Fruit fly (Drosophila melanogaster) whole organism, embryonic: ENCODE results near the gene CG32625.
A peak's percentile ranks its signal among the peaks of the same experiment; 100 is the strongest.

Experiments used
- Blimp-1 ChIP-seq: fragments of 200-800 bp; sonication (Bioruptor generic); optimal IDR thresholded peaks from 3 replicates; lab custom pipeline; 2018; ENCODE audit warnings: missing biosample characterization, missing genetic modification characterization, mild to moderate bottlenecking, moderate library complexity, missing genetic modification reagents
- BtbVII ChIP-seq: fragments of 200-800 bp; sonication (Bioruptor generic); optimal IDR thresholded peaks from 3 replicates; lab custom pipeline; 2017; ENCODE audit warnings: missing biosample characterization, mild to moderate bottlenecking, missing genetic modification characterization
- CG10267 ChIP-seq: fragments of 200-800 bp; sonication (Bioruptor generic); optimal IDR thresholded peaks from 2 replicates; lab custom pipeline; 2018; ENCODE audit warnings: missing biosample characterization, mild to moderate bottlenecking, missing genetic modification characterization, moderate library complexity
- CG10543 ChIP-seq: fragments of 200-800 bp; sonication (Bioruptor generic); optimal IDR thresholded peaks from 3 replicates; lab custom pipeline; 2017; ENCODE audit warnings: missing biosample characterization, mild to moderate bottlenecking, missing genetic modification characterization, moderate library complexity
- CG10565 ChIP-seq: fragments of 200-800 bp; sonication (Bioruptor generic); optimal IDR thresholded peaks from 3 replicates; lab custom pipeline; 2016; ENCODE audit warnings: missing biosample characterization, mild to moderate bottlenecking, missing genetic modification characterization
- CG11398 ChIP-seq: fragments of 200-800 bp; sonication (Bioruptor generic); optimal IDR thresholded peaks from 2 replicates; lab custom pipeline; 2016; ENCODE audit warnings: missing biosample characterization, missing genetic modification characterization
- CG13296 ChIP-seq: fragments of 200-800 bp; sonication (Bioruptor generic); optimal IDR thresholded peaks from 3 replicates; lab custom pipeline; 2018; ENCODE audit warnings: missing biosample characterization, mild to moderate bottlenecking, missing genetic modification characterization
- CG14441 ChIP-seq: fragments of 200-800 bp; sonication (Bioruptor generic); IDR thresholded peaks from 2 replicates; pipeline ENCODE4 v1.3.6; 2022; ENCODE audit warnings: missing biosample characterization, missing genetic modification characterization
- CG14710 ChIP-seq: fragments of 200-800 bp; sonication (Bioruptor generic); optimal IDR thresholded peaks from 3 replicates; lab custom pipeline; 2019; ENCODE audit warnings: missing biosample characterization, mild to moderate bottlenecking, missing genetic modification characterization, moderate library complexity
- CG14860 ChIP-seq: fragments of 200-800 bp; sonication (Bioruptor generic); IDR thresholded peaks from 3 replicates; pipeline ENCODE4 v1.3.6; 2022; ENCODE audit warnings: missing biosample characterization, missing genetic modification characterization; ENCODE audit not compliant: partially characterized antibody
- CG18262 ChIP-seq: fragments of 200-800 bp; optimal IDR thresholded peaks from 3 replicates; lab custom pipeline; 2019; ENCODE audit warnings: missing biosample characterization, mild to moderate bottlenecking, missing genetic modification characterization, moderate library complexity
- CG2712 ChIP-seq: fragments of 200-800 bp; optimal IDR thresholded peaks from 3 replicates; lab custom pipeline; 2019; ENCODE audit warnings: missing biosample characterization, mild to moderate bottlenecking, missing genetic modification characterization, moderate library complexity
- CG32532 ChIP-seq: fragments of 200-800 bp; sonication (Bioruptor generic); IDR thresholded peaks from 2 replicates; pipeline ENCODE4 v1.3.6; 2022; ENCODE audit warnings: missing biosample characterization, missing genetic modification characterization
- CG32772 ChIP-seq: fragments of 200-800 bp; sonication (Bioruptor generic); IDR thresholded peaks from 2 replicates; pipeline ENCODE4 v1.3.6; 2022; ENCODE audit warnings: missing biosample characterization, missing genetic modification characterization
- CG4282 ChIP-seq: fragments of 200-800 bp; sonication (Bioruptor generic); optimal IDR thresholded peaks from 2 replicates; lab custom pipeline; 2016; ENCODE audit warnings: missing biosample characterization, missing genetic modification characterization
- CG6683 ChIP-seq: fragments of 200-800 bp; sonication (Bioruptor generic); optimal IDR thresholded peaks from 2 replicates; lab custom pipeline; 2017; ENCODE audit warnings: missing biosample characterization, mild to moderate bottlenecking, missing genetic modification characterization, missing genetic modification reagents
- CG7786 ChIP-seq: fragments of 200-800 bp; sonication (Bioruptor generic); optimal IDR thresholded peaks from 2 replicates; lab custom pipeline; 2016; ENCODE audit warnings: missing biosample characterization, missing genetic modification characterization
- CG8388 ChIP-seq: fragments of 200-800 bp; sonication (Bioruptor generic); optimal IDR thresholded peaks from 2 replicates; lab custom pipeline; 2019; ENCODE audit warnings: missing biosample characterization, mild to moderate bottlenecking, missing genetic modification characterization, moderate library complexity
- Camta ChIP-seq: fragments of 200-800 bp; sonication (Bioruptor generic); optimal IDR thresholded peaks from 2 replicates; lab custom pipeline; 2016; ENCODE audit warnings: missing biosample characterization, missing genetic modification characterization
- D19A ChIP-seq: fragments of 200-800 bp; optimal IDR thresholded peaks from 3 replicates; lab custom pipeline; 2019; ENCODE audit warnings: missing biosample characterization, mild to moderate bottlenecking, missing genetic modification characterization, moderate library complexity
- D19B ChIP-seq: fragments of 200-800 bp; sonication (Bioruptor generic); optimal IDR thresholded peaks from 2 replicates; lab custom pipeline; 2017; ENCODE audit warnings: missing biosample characterization, mild to moderate bottlenecking, missing genetic modification characterization
- Dbx ChIP-seq: fragments of 200-800 bp; sonication (Bioruptor generic); IDR thresholded peaks from 3 replicates; pipeline ENCODE4 v1.3.6; 2022; ENCODE audit warnings: missing biosample characterization, missing genetic modification characterization
- HmgD ChIP-seq: fragments of 200-800 bp; sonication (Bioruptor generic); optimal IDR thresholded peaks from 3 replicates; lab custom pipeline; 2016; ENCODE audit warnings: missing biosample characterization, missing genetic modification characterization
- Hmr ChIP-seq: fragments of 200-800 bp; sonication (Bioruptor generic); optimal IDR thresholded peaks from 3 replicates; lab custom pipeline; 2017; ENCODE audit warnings: mild to moderate bottlenecking, missing biosample characterization, missing genetic modification reagents, missing genetic modification characterization
- Hsf ChIP-seq: fragments of 200-800 bp; sonication (Bioruptor generic); optimal IDR thresholded peaks from 3 replicates; lab custom pipeline; 2016; ENCODE audit warnings: missing biosample characterization, missing genetic modification characterization
- Nf-YB ChIP-seq: fragments of 200-800 bp; sonication (Bioruptor generic); optimal IDR thresholded peaks from 3 replicates; lab custom pipeline; 2019; ENCODE audit warnings: missing biosample characterization, mild to moderate bottlenecking, missing genetic modification characterization, moderate library complexity
- Nf-YC ChIP-seq: fragments of 200-800 bp; optimal IDR thresholded peaks from 3 replicates; lab custom pipeline; 2019; ENCODE audit warnings: missing biosample characterization, mild to moderate bottlenecking, missing genetic modification characterization, moderate library complexity
- PHDP ChIP-seq: fragments of 200-800 bp; sonication (Bioruptor generic); optimal IDR thresholded peaks from 3 replicates; lab custom pipeline; 2018; ENCODE audit warnings: missing biosample characterization, mild to moderate bottlenecking, missing genetic modification characterization, moderate library complexity
- Scr ChIP-seq: fragments of 200-800 bp; sonication (Bioruptor generic); IDR thresholded peaks from 2 replicates; pipeline ENCODE4 v1.3.6; 2022; ENCODE audit warnings: missing biosample characterization, missing genetic modification characterization; ENCODE audit not compliant: partially characterized antibody
- Sox102F ChIP-seq: fragments of 200-800 bp; sonication (Bioruptor generic); optimal IDR thresholded peaks from 2 replicates; lab custom pipeline; 2018; ENCODE audit warnings: missing biosample characterization, mild to moderate bottlenecking, missing genetic modification characterization, moderate library complexity
- Sry-δ ChIP-seq: fragments of 200-800 bp; sonication (Bioruptor generic); optimal IDR thresholded peaks from 2 replicates; lab custom pipeline; 2016; ENCODE audit warnings: missing biosample characterization, missing genetic modification characterization
- ac ChIP-seq: fragments of 200-800 bp; sonication (Bioruptor generic); optimal IDR thresholded peaks from 3 replicates; lab custom pipeline; 2017; ENCODE audit warnings: missing biosample characterization, mild to moderate bottlenecking, missing genetic modification characterization
- aop ChIP-seq: fragments of 200-800 bp; sonication (Bioruptor generic); IDR thresholded peaks from 2 replicates; pipeline ENCODE4 v1.3.6; 2022; ENCODE audit warnings: missing biosample characterization, missing genetic modification characterization
- bigmax ChIP-seq: fragments of 200-800 bp; sonication (Bioruptor generic); optimal IDR thresholded peaks from 2 replicates; lab custom pipeline; 2018; ENCODE audit warnings: missing biosample characterization, mild to moderate bottlenecking, missing genetic modification characterization
- chif ChIP-seq, 2 experiments: fragments of 200-800 bp; sonication (Bioruptor generic); optimal IDR thresholded peaks; 3 replicates each; lab custom pipeline; 2016; ENCODE audit warnings: missing biosample characterization in 2 of 2, missing genetic modification characterization in 2 of 2
- esg ChIP-seq: fragments of 200-800 bp; sonication (Bioruptor generic); conservative IDR thresholded peaks from 2 replicates; pipeline ENCODE4 v1.3.6; 2022; ENCODE audit warnings: missing biosample characterization, missing genetic modification characterization
- eve ChIP-seq, 2 experiments: fragments of >200 bp; optimal IDR thresholded peaks; 2 replicates each; lab custom pipeline; 2017; ENCODE audit warnings: missing biosample characterization in 2 of 2, missing genetic modification characterization in 2 of 2
- lmd ChIP-seq: fragments of 200-800 bp; sonication (Bioruptor generic); IDR thresholded peaks from 2 replicates; pipeline ENCODE4 v1.3.6; 2022; ENCODE audit warnings: missing biosample characterization, missing genetic modification characterization
- nerfin-1 ChIP-seq: fragments of 200-800 bp; sonication (Bioruptor generic); optimal IDR thresholded peaks from 3 replicates; lab custom pipeline; 2019; ENCODE audit warnings: missing biosample characterization, mild to moderate bottlenecking, missing genetic modification characterization, moderate library complexity
- pnt ChIP-seq: fragments of 200-800 bp; sonication (Bioruptor generic); optimal IDR thresholded peaks from 3 replicates; lab custom pipeline; 2016; ENCODE audit warnings: missing biosample characterization, missing genetic modification characterization
- pros ChIP-seq: fragments of 200-800 bp; sonication (Bioruptor generic); optimal IDR thresholded peaks from 3 replicates; lab custom pipeline; 2019; ENCODE audit warnings: missing biosample characterization, mild to moderate bottlenecking, missing genetic modification characterization, moderate library complexity
- row ChIP-seq: fragments of 200-800 bp; sonication (Bioruptor generic); IDR thresholded peaks from 3 replicates; pipeline ENCODE4 v1.3.6; 2022; ENCODE audit warnings: missing biosample characterization, missing genetic modification characterization
- sens ChIP-seq: fragments of 200-800 bp; sonication (Bioruptor generic); peaks from one replicate; lab custom pipeline; 2016; ENCODE audit warnings: missing biosample characterization, missing genetic modification characterization
- sisA ChIP-seq: fragments of 200-800 bp; sonication (Bioruptor generic); IDR thresholded peaks from 2 replicates; pipeline ENCODE4 v1.3.6; 2022; ENCODE audit warnings: missing biosample characterization, missing genetic modification characterization
- sna ChIP-seq: fragments of 200-800 bp; sonication (Bioruptor generic); IDR thresholded peaks from 2 replicates; pipeline ENCODE4 v1.3.6; 2022; ENCODE audit warnings: missing biosample characterization, missing genetic modification characterization; ENCODE audit not compliant: partially characterized antibody
- sob ChIP-seq: fragments of 200-800 bp; sonication (Bioruptor generic); IDR thresholded peaks from 2 replicates; pipeline ENCODE4 v1.3.6; 2022; ENCODE audit warnings: missing biosample characterization, missing genetic modification characterization
- tap ChIP-seq: fragments of 200-800 bp; optimal IDR thresholded peaks from 3 replicates; lab custom pipeline; 2019; ENCODE audit warnings: missing biosample characterization, mild to moderate bottlenecking, missing genetic modification characterization, moderate library complexity
- trem ChIP-seq: fragments of 200-800 bp; optimal IDR thresholded peaks from 3 replicates; lab custom pipeline; 2019; ENCODE audit warnings: missing biosample characterization, mild to moderate bottlenecking, missing genetic modification characterization, moderate library complexity
- twi ChIP-seq: fragments of 200-800 bp; optimal IDR thresholded peaks from 2 replicates; lab custom pipeline; 2019; ENCODE audit warnings: missing biosample characterization, mild to moderate bottlenecking, missing genetic modification characterization, moderate library complexity

The CG32625 gene

DNA sequence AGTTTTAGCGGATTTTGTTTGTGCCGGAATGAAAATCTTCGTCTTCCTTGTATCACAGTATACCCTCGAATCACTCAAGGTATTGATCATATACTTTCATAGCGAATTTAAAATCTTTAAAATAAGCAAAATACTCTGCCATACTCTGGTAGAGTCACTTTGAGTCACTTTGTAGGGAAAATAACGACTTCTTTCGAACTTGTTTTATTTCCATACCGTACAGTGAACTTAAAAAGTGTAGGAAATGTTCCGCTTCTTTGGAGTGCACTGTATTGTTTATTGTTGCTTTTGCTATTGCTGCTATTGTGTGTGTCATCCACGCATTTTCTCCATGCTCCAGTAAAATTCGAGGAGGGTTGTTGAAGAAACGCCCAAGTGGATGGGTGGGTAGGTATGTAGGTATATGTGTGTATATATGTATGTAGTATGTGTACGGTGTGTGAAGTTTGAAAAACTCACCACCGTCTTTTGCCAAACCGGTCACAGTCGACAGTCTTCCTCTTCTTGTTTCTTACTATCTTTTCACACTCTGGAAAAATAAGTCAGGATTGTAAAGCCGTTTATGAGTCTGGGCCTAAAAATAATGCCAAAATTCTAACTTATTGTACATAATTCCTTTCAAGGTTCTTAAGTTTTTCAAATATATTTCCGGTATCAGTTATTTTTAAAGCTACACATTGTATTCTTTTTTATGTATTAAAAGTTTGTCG lies 32.5 kb upstream of the CG32625 start (continued):
- TF ChIP-seq Sry-δ (no peak), lmd (peak; percentile 44; the same call in 1 of the 2 replicates), CG4282 (GFP tag; lab: Kevin White, UChicago) (no peak), D19B (GFP tag; lab: Kevin White, UChicago) (peak; percentile 29), sna (no peak), CG10543 (GFP tag; lab: Kevin White, UChicago) (peak; percentile 52), pnt (GFP tag; lab: Kevin White, UChicago) (peak; percentile 34), CG14441 (no peak), twi (tag; lab: Kevin White, UChicago) (no peak), Nf-YC (tag; lab: Kevin White, UChicago) (peak; percentile 28), bigmax (GFP tag; lab: Kevin White, UChicago) (no peak), CG7786 (GFP tag; lab: Kevin White, UChicago) (peak; percentile 40), sob (GFP tag; lab: Robert Waterston, UW) (no peak), eve (GFP tag; optimal IDR thresholded peaks at IDR 0.05; lab: Kevin White, UChicago) (peak in 1 of 2 experiments; percentile 83), HmgD (GFP tag; lab: Kevin White, UChicago) (no peak), nerfin-1 (peak; percentile 89), tap (peak; percentile 2), Hmr (peak; percentile 53), pros (GFP tag; lab: Kevin White, UChicago) (peak; percentile 96), Blimp-1 (GFP tag; lab: Kevin White, UChicago) (peak; percentile 40), row (GFP tag; lab: Robert Waterston, UW) (peak; percentile 79), CG6683 (GFP tag; lab: Kevin White, UChicago) (peak; percentile 14), PHDP (tag; lab: Kevin White, UChicago) (peak; percentile 23), Nf-YB (GFP tag; lab: Kevin White, UChicago) (no peak), CG11398 (GFP tag; lab: Kevin White, UChicago) (peak; percentile 6), sens (GFP tag; lab: Kevin White, UChicago) (peak; percentile 88), CG8388 (GFP tag; lab: Kevin White, UChicago) (peak; percentile 38), aop (GFP tag; lab: Robert Waterston, UW) (no peak), chif (GFP tag; optimal IDR thresholded peaks at IDR 0.05; lab: Kevin White, UChicago) (no peak), CG14860 (no peak), sisA (GFP tag; lab: Robert Waterston, UW) (peak; percentile 24; the same call in 1 of the 2 replicates), Camta (no peak), Dbx (peak; percentile 35; the same call in 1 of the 3 replicates), Hsf (GFP tag; lab: Kevin White, UChicago) (peak; percentile 33), CG10565 (GFP tag; lab: Kevin White, UChicago) (no peak), CG14710 (tag; lab: Kevin White, UChicago) (peak; percentile 18), CG32772 (no peak), CG13296 (no peak), CG32532 (GFP tag; lab: Robert Waterston, UW) (no peak), CG18262 (tag; lab: Kevin White, UChicago) (peak; percentile 39), trem (tag; lab: Kevin White, UChicago) (no peak), Scr (GFP tag; lab: Robert Waterston, UW) (no peak), CG10267 (peak; percentile 17), ac (no peak), CG2712 (tag; lab: Kevin White, UChicago) (peak; percentile 48), BtbVII (GFP tag; lab: Kevin White, UChicago) (peak; percentile 24), esg (0 out of 2 replicates have a peak, but pooled peaks have one; percentile 16), D19A (tag; lab: Kevin White, UChicago) (peak; percentile 61), Sox102F (GFP tag; lab: Kevin White, UChicago) (peak; percentile 52)
